Fruit fly (Drosophila melanogaster) whole organism, embryonic: ENCODE data around the gene Qsox2.
A peak's percentile ranks its signal among the peaks of the same experiment; 100 is the strongest.

ENCODE experiments used
- Atf6 ChIP-seq: fragments of 200-800 bp; sonication (Bioruptor generic); IDR thresholded peaks from 2 replicates; pipeline ENCODE4 v1.3.6; 2022; ENCODE audit warnings: missing biosample characterization, missing genetic modification characterization
- B-H2 ChIP-seq: fragments of 200-800 bp; sonication (Bioruptor generic); optimal IDR thresholded peaks from 2 replicates; lab custom pipeline; 2018; ENCODE audit warnings: missing biosample characterization, mild to moderate bottlenecking, missing genetic modification characterization
- Blimp-1 ChIP-seq: fragments of 200-800 bp; sonication (Bioruptor generic); optimal IDR thresholded peaks from 3 replicates; lab custom pipeline; 2018; ENCODE audit warnings: missing biosample characterization, missing genetic modification characterization, mild to moderate bottlenecking, moderate library complexity, missing genetic modification reagents
- Bteb2 ChIP-seq: fragments of 200-800 bp; sonication (Bioruptor generic); optimal IDR thresholded peaks from 2 replicates; lab custom pipeline; 2016; ENCODE audit warnings: missing biosample characterization, missing genetic modification characterization
- CG11085 ChIP-seq: fragments of 200-800 bp; sonication (Bioruptor generic); IDR thresholded peaks from 2 replicates; pipeline ENCODE4 v1.3.6; 2022; ENCODE audit warnings: missing biosample characterization, missing genetic modification characterization
- CG12104 ChIP-seq: fragments of 200-800 bp; sonication (Bioruptor generic); optimal IDR thresholded peaks from 3 replicates; lab custom pipeline; 2016; ENCODE audit warnings: missing biosample characterization, missing genetic modification characterization
- CG14441 ChIP-seq: fragments of 200-800 bp; sonication (Bioruptor generic); IDR thresholded peaks from 2 replicates; pipeline ENCODE4 v1.3.6; 2022; ENCODE audit warnings: missing biosample characterization, missing genetic modification characterization
- CG17359 ChIP-seq: fragments of 200-800 bp; sonication (Bioruptor generic); optimal IDR thresholded peaks from 3 replicates; lab custom pipeline; 2018; ENCODE audit warnings: missing biosample characterization, mild to moderate bottlenecking, missing genetic modification characterization, moderate library complexity
- CG18262 ChIP-seq: fragments of 200-800 bp; optimal IDR thresholded peaks from 3 replicates; lab custom pipeline; 2019; ENCODE audit warnings: missing biosample characterization, mild to moderate bottlenecking, missing genetic modification characterization, moderate library complexity
- CG2129 ChIP-seq: fragments of 200-800 bp; sonication (Bioruptor generic); IDR thresholded peaks from 2 replicates; pipeline ENCODE4 v1.3.6; 2022; ENCODE audit warnings: missing biosample characterization, missing genetic modification characterization; ENCODE audit not compliant: partially characterized antibody
- CG2678 ChIP-seq: fragments of 200-800 bp; sonication (Bioruptor generic); optimal IDR thresholded peaks from 3 replicates; lab custom pipeline; 2019; ENCODE audit warnings: missing biosample characterization, mild to moderate bottlenecking, missing genetic modification characterization, moderate library complexity
- CG43689 ChIP-seq: fragments of 200-800 bp; sonication (Bioruptor generic); IDR thresholded peaks from 2 replicates; pipeline ENCODE4 v1.3.6; 2022; ENCODE audit warnings: missing biosample characterization, missing genetic modification characterization
- CG4424 ChIP-seq: fragments of 200-800 bp; sonication (Bioruptor generic); optimal IDR thresholded peaks from 3 replicates; lab custom pipeline; 2016; ENCODE audit warnings: missing biosample characterization, missing genetic modification characterization
- CG4820 ChIP-seq: fragments of 200-800 bp; sonication (Bioruptor generic); optimal IDR thresholded peaks from 3 replicates; lab custom pipeline; 2016; ENCODE audit warnings: missing biosample characterization, missing genetic modification characterization
- CG8388 ChIP-seq: fragments of 200-800 bp; sonication (Bioruptor generic); optimal IDR thresholded peaks from 2 replicates; lab custom pipeline; 2019; ENCODE audit warnings: missing biosample characterization, mild to moderate bottlenecking, missing genetic modification characterization, moderate library complexity
- CG9437 ChIP-seq: fragments of 200-800 bp; sonication (Bioruptor generic); optimal IDR thresholded peaks from 2 replicates; lab custom pipeline; 2018; ENCODE audit warnings: missing biosample characterization, mild to moderate bottlenecking, missing genetic modification characterization
- CG9876 ChIP-seq: fragments of 200-800 bp; sonication (Bioruptor generic); optimal IDR thresholded peaks from 2 replicates; lab custom pipeline; 2016; ENCODE audit warnings: missing biosample characterization, missing genetic modification characterization
- CkIIα-i1 ChIP-seq: fragments of 200-800 bp; sonication (Bioruptor generic); IDR thresholded peaks from 2 replicates; pipeline ENCODE4 v1.3.6; 2022; ENCODE audit warnings: missing biosample characterization, missing genetic modification characterization
- D ChIP-seq, 2 experiments: fragments of 200-800 bp in 1 of 2; fragments of >200 bp in 1 of 2; sonication (Bioruptor generic) in 1 of 2; optimal IDR thresholded peaks; 2 replicates in 1 of 2; 3 replicates in 1 of 2; lab custom pipeline; 2017; ENCODE audit warnings: mild to moderate bottlenecking in 1 of 2, missing biosample characterization in 1 of 2, missing genetic modification characterization in 1 of 2, missing genetic modification reagents in 1 of 2
- Dp ChIP-seq: fragments of 200-800 bp; sonication (Bioruptor generic); optimal IDR thresholded peaks from 2 replicates; lab custom pipeline; 2018; ENCODE audit warnings: missing biosample characterization, mild to moderate bottlenecking, missing genetic modification characterization, moderate library complexity
- E2f2 ChIP-seq: fragments of 200-800 bp; sonication (Bioruptor generic); IDR thresholded peaks from 2 replicates; pipeline ENCODE4 v1.3.6; 2022; ENCODE audit warnings: missing biosample characterization, missing genetic modification characterization
- HLH54F ChIP-seq: fragments of 200-800 bp; sonication (Bioruptor generic); optimal IDR thresholded peaks from 3 replicates; lab custom pipeline; 2016; ENCODE audit warnings: missing biosample characterization, missing genetic modification characterization
- Hey ChIP-seq: fragments of 200-800 bp; sonication (Bioruptor generic); optimal IDR thresholded peaks from 3 replicates; lab custom pipeline; 2018; ENCODE audit warnings: missing biosample characterization, mild to moderate bottlenecking, missing genetic modification characterization
- Jarid2 ChIP-seq: fragments of 200-800 bp; sonication (Bioruptor generic); optimal IDR thresholded peaks from 3 replicates; lab custom pipeline; 2017; ENCODE audit warnings: mild to moderate bottlenecking, missing biosample characterization, missing genetic modification reagents, missing genetic modification characterization
- MBD-R2 ChIP-seq: fragments of 200-800 bp; sonication (Bioruptor generic); IDR thresholded peaks from 2 replicates; pipeline ENCODE4 v1.3.6; 2022; ENCODE audit warnings: missing biosample characterization, missing genetic modification characterization
- NC2α ChIP-seq: fragments of 200-800 bp; sonication (Bioruptor generic); optimal IDR thresholded peaks from 2 replicates; lab custom pipeline; 2016; ENCODE audit warnings: missing biosample characterization, missing genetic modification characterization
- Pdp1 ChIP-seq, 2 experiments: fragments of 200-800 bp; sonication (Bioruptor generic); optimal IDR thresholded peaks; 3 replicates each; lab custom pipeline; 2016; ENCODE audit warnings: missing biosample characterization in 2 of 2, missing genetic modification characterization in 2 of 2, mild to moderate bottlenecking in 1 of 2, moderate library complexity in 1 of 2
- Side ChIP-seq: fragments of 200-800 bp; sonication (Bioruptor generic); optimal IDR thresholded peaks from 2 replicates; lab custom pipeline; 2016; ENCODE audit warnings: missing biosample characterization, missing genetic modification characterization
- cas ChIP-seq: fragments of 200-800 bp; sonication (Bioruptor generic); IDR thresholded peaks from 2 replicates; pipeline ENCODE4 v1.3.6; 2022; ENCODE audit warnings: missing biosample characterization, missing genetic modification characterization
- caup ChIP-seq: fragments of 200-800 bp; sonication (Bioruptor generic); optimal IDR thresholded peaks from 3 replicates; lab custom pipeline; 2017; ENCODE audit warnings: missing biosample characterization, mild to moderate bottlenecking, missing genetic modification characterization, moderate library complexity; ENCODE audit not compliant: severe bottlenecking
- cwo ChIP-seq: fragments of 200-800 bp; sonication (Bioruptor generic); optimal IDR thresholded peaks from 3 replicates; lab custom pipeline; 2017; ENCODE audit warnings: missing biosample characterization, missing genetic modification characterization, mild to moderate bottlenecking, moderate library complexity, missing genetic modification reagents
- disco-r ChIP-seq: fragments of 200-800 bp; sonication (Bioruptor generic); optimal IDR thresholded peaks from 2 replicates; lab custom pipeline; 2016; ENCODE audit warnings: missing biosample characterization, missing genetic modification characterization
- dm ChIP-seq: fragments of 200-800 bp; sonication (Bioruptor generic); optimal IDR thresholded peaks from 3 replicates; lab custom pipeline; 2016; ENCODE audit warnings: missing biosample characterization, missing genetic modification characterization
- ewg ChIP-seq: fragments of 200-800 bp; sonication (Bioruptor generic); optimal IDR thresholded peaks from 3 replicates; lab custom pipeline; 2017; ENCODE audit warnings: mild to moderate bottlenecking, missing biosample characterization, missing genetic modification reagents, missing genetic modification characterization
- exex ChIP-seq: fragments of 200-800 bp; sonication (Bioruptor generic); optimal IDR thresholded peaks from 4 replicates; lab custom pipeline; 2018; ENCODE audit warnings: missing biosample characterization, mild to moderate bottlenecking, missing genetic modification characterization, moderate library complexity
- fd3F ChIP-seq: fragments of 200-800 bp; sonication (Bioruptor generic); optimal IDR thresholded peaks from 2 replicates; lab custom pipeline; 2018; ENCODE audit warnings: missing biosample characterization, mild to moderate bottlenecking, missing genetic modification characterization, moderate library complexity
- gce ChIP-seq: fragments of 200-800 bp; sonication (Bioruptor generic); IDR thresholded peaks from 3 replicates; pipeline ENCODE4 v1.3.6; 2022; ENCODE audit warnings: missing biosample characterization, missing genetic modification characterization
- gem ChIP-seq: fragments of 200-800 bp; sonication (Bioruptor generic); optimal IDR thresholded peaks from 2 replicates; lab custom pipeline; 2019; ENCODE audit warnings: missing biosample characterization, mild to moderate bottlenecking, missing genetic modification characterization, moderate library complexity
- gsb ChIP-seq: fragments of 200-800 bp; sonication (Bioruptor generic); IDR thresholded peaks from 2 replicates; pipeline ENCODE4 v1.3.6; 2022; ENCODE audit warnings: missing biosample characterization, missing genetic modification characterization
- kah ChIP-seq: fragments of 200-800 bp; sonication (Bioruptor generic); optimal IDR thresholded peaks from 2 replicates; lab custom pipeline; 2018; ENCODE audit warnings: missing biosample characterization, mild to moderate bottlenecking, missing genetic modification characterization
- luna ChIP-seq: fragments of 200-800 bp; sonication (Bioruptor generic); optimal IDR thresholded peaks from 2 replicates; lab custom pipeline; 2016; ENCODE audit warnings: missing biosample characterization, missing genetic modification characterization
- pita ChIP-seq: fragments of 200-800 bp; sonication (Bioruptor generic); optimal IDR thresholded peaks from 2 replicates; lab custom pipeline; 2017; ENCODE audit warnings: missing biosample characterization, mild to moderate bottlenecking, missing genetic modification characterization
- pnt ChIP-seq: fragments of 200-800 bp; sonication (Bioruptor generic); optimal IDR thresholded peaks from 3 replicates; lab custom pipeline; 2016; ENCODE audit warnings: missing biosample characterization, missing genetic modification characterization
- ranshi ChIP-seq: fragments of 200-800 bp; sonication (Bioruptor generic); IDR thresholded peaks from 2 replicates; pipeline ENCODE4 v1.3.6; 2022; ENCODE audit warnings: missing biosample characterization, missing genetic modification characterization
- sisA ChIP-seq: fragments of 200-800 bp; sonication (Bioruptor generic); IDR thresholded peaks from 2 replicates; pipeline ENCODE4 v1.3.6; 2022; ENCODE audit warnings: missing biosample characterization, missing genetic modification characterization
- sna ChIP-seq: fragments of 200-800 bp; sonication (Bioruptor generic); IDR thresholded peaks from 2 replicates; pipeline ENCODE4 v1.3.6; 2022; ENCODE audit warnings: missing biosample characterization, missing genetic modification characterization; ENCODE audit not compliant: partially characterized antibody
- sob ChIP-seq: fragments of 200-800 bp; sonication (Bioruptor generic); IDR thresholded peaks from 2 replicates; pipeline ENCODE4 v1.3.6; 2022; ENCODE audit warnings: missing biosample characterization, missing genetic modification characterization
- stc ChIP-seq: fragments of 200-800 bp; sonication (Bioruptor generic); IDR thresholded peaks from 2 replicates; pipeline ENCODE4 v1.3.6; 2022; ENCODE audit warnings: missing biosample characterization, missing genetic modification characterization
- tin ChIP-seq: fragments of 200-800 bp; sonication (Bioruptor generic); optimal IDR thresholded peaks from 3 replicates; lab custom pipeline; 2016; ENCODE audit warnings: missing biosample characterization, missing genetic modification characterization
- trh ChIP-seq: fragments of 200-800 bp; sonication (Bioruptor generic); optimal IDR thresholded peaks from 2 replicates; lab custom pipeline; 2016; ENCODE audit warnings: missing biosample characterization, missing genetic modification characterization

Qsox2 gene

dm6 chr3R:21874982-21875466, 38.5 kb upstream of the Qsox2 start, which contains the start of gene CG6656 (continued):
- TF ChIP-seq pita (GFP tag; lab: Kevin White, UChicago) (no peak), ranshi (GFP tag; lab: Robert Waterston, UW) (no peak), CG18262 (tag; lab: Kevin White, UChicago) (no peak), fd3F (no peak), disco-r (no peak), CG12104 (GFP tag; lab: Kevin White, UChicago) (no peak), CG2129 (GFP tag; lab: Robert Waterston, UW) (no peak), trh (no peak), sob (GFP tag; lab: Robert Waterston, UW) (0 out of 2 replicates have a peak, but pooled peaks have one; percentile 17), CkIIα-i1 (no peak), cas (GFP tag; lab: Robert Waterston, UW) (no peak), dm (GFP tag; lab: Kevin White, UChicago) (no peak), CG9437 (GFP tag; lab: Kevin White, UChicago) (no peak), stc (GFP tag; lab: Robert Waterston, UW) (no peak), Atf6 (GFP tag; lab: Robert Waterston, UW) (0 out of 2 replicates have a peak, but pooled peaks have one; percentile 48), Blimp-1 (GFP tag; lab: Kevin White, UChicago) (no peak), gem (no peak), gsb (GFP tag; lab: Robert Waterston, UW) (no peak), pnt (GFP tag; lab: Kevin White, UChicago) (no peak), CG2678 (tag; lab: Kevin White, UChicago) (no peak), NC2α (GFP tag; lab: Kevin White, UChicago) (no peak), ewg (GFP tag; lab: Kevin White, UChicago) (no peak), Jarid2 (peak; percentile 75), E2f2 (no peak; the same call in 1 of the 2 replicates), CG4820 (GFP tag; lab: Kevin White, UChicago) (no peak), exex (no peak), MBD-R2 (GFP tag; lab: Robert Waterston, UW) (peak; percentile 35; the same call in 1 of the 2 replicates), caup (GFP tag; lab: Kevin White, UChicago) (no peak), Dp (GFP tag; lab: Kevin White, UChicago) (no peak), B-H2 (GFP tag; lab: Kevin White, UChicago) (no peak), tin (no peak), CG17359 (no peak), Side (no peak), sna (GFP tag; lab: Robert Waterston, UW) (0 out of 2 replicates have a peak, but pooled peaks have one; percentile 36), CG14441 (GFP tag; lab: Robert Waterston, UW) (0 out of 2 replicates have a peak, but pooled peaks have one; percentile 17), CG8388 (no peak), HLH54F (no peak), gce (GFP tag; lab: Robert Waterston, UW) (no peak), Hey (no peak), luna (GFP tag; lab: Kevin White, UChicago) (no peak), cwo (GFP tag; lab: Kevin White, UChicago) (no peak), Bteb2 (GFP tag; lab: Kevin White, UChicago) (no peak), CG43689 (GFP tag; lab: Robert Waterston, UW) (no peak), D (optimal IDR thresholded peaks at IDR 0.05; lab: Kevin White, UChicago) (no peak), D (GFP tag; optimal IDR thresholded peaks at IDR 0.05; lab: Kevin White, UChicago) (no peak), CG11085 (GFP tag; lab: Robert Waterston, UW) (no peak), CG4424 (GFP tag; lab: Kevin White, UChicago) (no peak), kah (no peak), CG9876 (GFP tag; lab: Kevin White, UChicago) (no peak), Pdp1 (GFP tag; optimal IDR thresholded peaks at IDR 0.05; lab: Kevin White, UChicago) (peak in 1 of 2 experiments; percentile 54), sisA (GFP tag; lab: Robert Waterston, UW) (no peak)
